Fruit fly (Drosophila melanogaster): ENCODE results near the gene CG13026.

dm6 chr3L:16709673-16710257 is 16.2 kb downstream of the CG13026 start:
- TF ChIP-seq CG8478 (optimal IDR thresholded peaks at IDR 0.05) (no peak), CTCF (optimal IDR thresholded peaks at IDR 0.05) (no peak)
